Worm (Caenorhabditis elegans): ENCODE results near the gene F53C3.7.

Gene F53C3.7

DNA sequence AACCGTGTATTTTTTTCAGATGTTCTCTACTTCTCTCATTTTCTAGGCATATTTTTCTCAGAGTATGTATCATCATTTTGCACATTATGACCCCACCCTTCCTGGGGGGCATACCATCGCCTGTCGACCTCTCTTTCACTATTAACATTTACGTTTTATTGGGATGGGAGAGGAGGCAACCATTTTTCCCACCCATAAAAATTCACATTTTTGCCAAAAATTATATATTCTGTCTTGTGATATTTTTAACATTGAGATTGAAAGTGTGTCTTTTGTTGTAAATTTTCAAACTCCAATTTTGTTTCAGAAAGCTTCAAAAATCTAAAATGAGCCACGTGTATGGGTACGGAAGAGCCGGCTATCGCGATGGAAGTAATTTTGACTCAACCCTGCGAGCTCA is at the start of gene F53C3.7:
TSS of gene F53C3.7 (plus strand) at position 301 of the 400 bp plus-strand sequence.
- TF ChIP-seq F49E8.2 (tag; optimal IDR thresholded peaks at IDR 0.05; ENCODE audit: insufficient read depth), result no peak
- no peak for TF ChIP-seq efl-1 (GFP tag; optimal IDR thresholded peaks at IDR 0.05)
- no peak for TF ChIP-seq B0035.1 (tag; optimal IDR thresholded peaks at IDR 0.05)
- no peak for TF ChIP-seq athp-1 (tag; optimal IDR thresholded peaks at IDR 0.05)
- no peak for TF ChIP-seq hmg-1.2 (GFP tag; IDR thresholded peaks at IDR 0.05)
- TF ChIP-seq unc-62 (GFP tag; optimal IDR thresholded peaks at IDR 0.05), result no peak
- no peak for TF ChIP-seq ccch-3 (GFP tag; optimal IDR thresholded peaks at IDR 0.05)
- TF ChIP-seq lin-26 (GFP tag; IDR thresholded peaks at IDR 0.05), result no peak
- TF ChIP-seq F39B2.1 (GFP tag; IDR thresholded peaks at IDR 0.05), result no peak
- no peak for TF ChIP-seq fkh-3 (tag; optimal IDR thresholded peaks at IDR 0.05)
- TF ChIP-seq Y56A3A.18 (GFP tag; IDR thresholded peaks at IDR 0.05), result no peak

DNA sequence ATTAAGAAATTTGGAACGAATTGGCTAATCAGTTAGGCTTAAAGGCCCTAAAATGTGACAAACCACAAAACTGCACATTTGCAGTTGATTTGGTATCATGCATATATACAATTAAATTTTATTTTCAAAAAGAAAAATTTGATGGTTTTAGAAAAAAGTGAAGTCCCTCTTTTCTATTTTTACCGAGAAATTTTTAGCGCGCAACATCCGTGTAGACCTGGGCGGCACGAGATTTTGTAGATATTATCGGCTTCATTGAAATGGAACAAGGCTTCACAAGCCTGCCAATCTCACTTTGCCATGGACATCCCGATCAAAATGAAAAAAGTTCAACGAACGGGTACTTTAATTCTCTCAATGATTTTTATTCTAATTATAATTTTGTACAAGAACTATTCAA is 48.8 kb upstream of the F53C3.7 start, which contains the start of gene C17A2.2:
TSS of gene C17A2.2 (plus strand) at position 301 of the 400 bp plus-strand sequence.
- TF ChIP-seq hmg-1.2 (GFP tag; IDR thresholded peaks at IDR 0.05), result no peak
- TF ChIP-seq dox-1 (GFP tag; IDR thresholded peaks at IDR 0.05), result no peak
- no peak for TF ChIP-seq sea-2 (GFP tag; IDR thresholded peaks at IDR 0.05)
- TF ChIP-seq him-1 (tag; optimal IDR thresholded peaks at IDR 0.05), result no peak
- TF ChIP-seq egl-44 (GFP tag; IDR thresholded peaks at IDR 0.05), result no peak
- no peak for TF ChIP-seq ztf-25 (GFP tag; IDR thresholded peaks at IDR 0.05)
- no peak for TF ChIP-seq hlh-12 (tag; optimal IDR thresholded peaks at IDR 0.05)
- no peak for TF ChIP-seq zim-3 (tag; optimal IDR thresholded peaks at IDR 0.05)
- TF ChIP-seq atf-7 (tag; optimal IDR thresholded peaks at IDR 0.05), result no peak
- TF ChIP-seq ztf-28 (GFP tag; IDR thresholded peaks at IDR 0.05), result no peak
- no peak for TF ChIP-seq unc-62 (GFP tag; optimal IDR thresholded peaks at IDR 0.05)
- no peak for TF ChIP-seq F10E7.11 (tag; optimal IDR thresholded peaks at IDR 0.05)
- no peak for TF ChIP-seq cebp-2 (GFP tag; IDR thresholded peaks at IDR 0.05)
- TF ChIP-seq F39B2.1 (GFP tag; IDR thresholded peaks at IDR 0.05), result no peak
- no peak for TF ChIP-seq die-1 (tag; optimal IDR thresholded peaks at IDR 0.05)
- TF ChIP-seq ceh-91 (GFP tag; IDR thresholded peaks at IDR 0.05), result no peak

ce11 chrII:3850655-3851054 is 44.2 kb upstream of the F53C3.7 start, which contains the start of gene nhr-72:
Gene nhr-72, minus strand, starts transcription at chrII:3850755.
- TF ChIP-seq attf-5 (GFP tag; optimal IDR thresholded peaks at IDR 0.05), result no peak
- TF ChIP-seq ekl-4 (GFP tag; IDR thresholded peaks at IDR 0.05), result no peak
- TF ChIP-seq Y79H2A.3 (GFP tag; conservative IDR thresholded peaks at IDR 0.05), result no peak
- no peak for TF ChIP-seq F22D6.2 (tag; optimal IDR thresholded peaks at IDR 0.05)
- no peak for TF ChIP-seq gei-17 (GFP tag; optimal IDR thresholded peaks at IDR 0.05)
- no peak for TF ChIP-seq ztf-18 (tag; optimal IDR thresholded peaks at IDR 0.05)
- no peak for TF ChIP-seq hrde-1 (tag; optimal IDR thresholded peaks at IDR 0.05; ENCODE audit: borderline replicate concordance)
- TF ChIP-seq ztf-6 (GFP tag; IDR thresholded peaks at IDR 0.05), result no peak
- no peak for TF ChIP-seq dox-1 (GFP tag; IDR thresholded peaks at IDR 0.05)
- no peak for TF ChIP-seq lsl-1 (GFP tag; optimal IDR thresholded peaks at IDR 0.05)
- TF ChIP-seq nhr-90 (tag; optimal IDR thresholded peaks at IDR 0.05), result no peak
- no peak for TF ChIP-seq lag-1 (GFP tag; IDR thresholded peaks at IDR 0.05)
- no peak for TF ChIP-seq ets-4 (GFP tag; optimal IDR thresholded peaks at IDR 0.05)
- TF ChIP-seq pbrm-1 (GFP tag; IDR thresholded peaks at IDR 0.05), result no peak
- no peak for TF ChIP-seq F37B4.10 (GFP tag; IDR thresholded peaks at IDR 0.05)
- TF ChIP-seq tbp1 (GFP tag; optimal IDR thresholded peaks at IDR 0.05), result no peak
